Fruit fly (Drosophila melanogaster): Measurements from ENCODE around the gene emb.

The emb gene

DNA sequence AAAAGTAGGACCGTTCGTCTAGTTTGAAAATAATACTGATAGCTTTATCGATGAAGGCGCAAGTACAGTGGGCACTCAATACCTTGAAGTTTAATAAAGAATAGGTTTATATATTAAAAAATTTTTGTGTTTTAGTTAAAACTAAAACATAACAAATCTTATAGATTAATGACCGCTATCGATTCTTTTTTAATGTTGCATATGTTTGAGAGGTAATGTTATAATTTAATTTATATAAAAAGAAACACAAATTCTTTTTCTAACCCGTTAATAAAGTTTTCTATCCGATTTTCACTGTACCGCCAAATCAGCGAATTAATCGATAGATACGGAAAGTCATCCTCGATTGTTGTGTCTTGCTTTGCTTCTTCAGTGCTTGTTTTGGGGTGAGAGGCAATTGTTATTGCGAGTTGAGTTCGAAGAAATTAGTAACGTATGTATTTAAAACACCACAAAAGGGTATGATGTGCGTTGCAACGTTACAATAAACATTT is 19.2 kb upstream of the emb start, which contains the start of the genes Dad1 and CG13384 (continued):
- TF ChIP-seq CG13894 (tag; optimal IDR thresholded peaks at IDR 0.05) (peak; percentile 96), Hsf (GFP tag; optimal IDR thresholded peaks at IDR 0.05) (peak; percentile 90), Fer1 (GFP tag; optimal IDR thresholded peaks at IDR 0.05) (peak; percentile 95), CG10462 (GFP tag; optimal IDR thresholded peaks at IDR 0.05) (peak; percentile 81), CG32772 (GFP tag; IDR thresholded peaks at IDR 0.05) (peak; percentile 93), CoRest (tag; optimal IDR thresholded peaks at IDR 0.05) (peak; percentile 98), Sin3A (optimal IDR thresholded peaks at IDR 0.05) (no peak), CG10431 (GFP tag; optimal IDR thresholded peaks at IDR 0.05) (peak; percentile 85), CG6791 (GFP tag; IDR thresholded peaks at IDR 0.05; ENCODE audit: partially characterized antibody) (no peak; the same call in 2 of the 3 replicates), CG7745 (tag; optimal IDR thresholded peaks at IDR 0.05) (no peak), CG5953 (GFP tag; IDR thresholded peaks at IDR 0.05) (peak; percentile 58; the same call in 1 of the 2 replicates), Rfx (GFP tag; IDR thresholded peaks at IDR 0.05) (peak; percentile 95), Ravus (GFP tag; IDR thresholded peaks at IDR 0.05) (peak; percentile 46), aop (GFP tag; IDR thresholded peaks at IDR 0.05) (no peak), Stat92E (GFP tag; optimal IDR thresholded peaks at IDR 0.05) (peak in 1 of 3 experiments; percentile 81), gfzf (GFP tag; optimal IDR thresholded peaks at IDR 0.05) (peak; percentile 65), BEAF-32 (GFP tag; optimal IDR thresholded peaks at IDR 0.05) (peak; percentile 68), Hmr (GFP tag; optimal IDR thresholded peaks at IDR 0.05) (peak; percentile 94), Aef1 (GFP tag; IDR thresholded peaks at IDR 0.05) (peak; percentile 74), NC2α (GFP tag; optimal IDR thresholded peaks at IDR 0.05) (peak; percentile 5), CG18262 (tag; optimal IDR thresholded peaks at IDR 0.05) (peak; percentile 94), CG2199 (GFP tag; IDR thresholded peaks at IDR 0.05) (0 out of 3 replicates have a peak, but pooled peaks have one; percentile 62), zen2 (GFP tag; IDR thresholded peaks at IDR 0.05; ENCODE audit: partially characterized antibody) (no peak), klu (GFP tag; IDR thresholded peaks at IDR 0.05) (peak; percentile 89), CG14667 (GFP tag; IDR thresholded peaks at IDR 0.05) (peak; percentile 90), gcm (GFP tag; optimal IDR thresholded peaks at IDR 0.05) (peak; percentile 93), CG4730 (GFP tag; IDR thresholded peaks at IDR 0.05) (peak; percentile 91), gem (tag; optimal IDR thresholded peaks at IDR 0.05) (peak; percentile 97), hkb (optimal IDR thresholded peaks at IDR 0.05) (no peak), hkb (GFP tag; IDR thresholded peaks at IDR 0.05) (peak; percentile 85), CG15601 (tag; optimal IDR thresholded peaks at IDR 0.05) (peak; percentile 91), CG13123 (GFP tag; optimal IDR thresholded peaks at IDR 0.05) (peak; percentile 77), Optix (GFP tag; IDR thresholded peaks at IDR 0.05) (no peak), Side (GFP tag; optimal IDR thresholded peaks at IDR 0.05) (no peak), Hr39 (optimal IDR thresholded peaks at IDR 0.05) (no peak), bab2 (GFP tag; optimal IDR thresholded peaks at IDR 0.05) (peak; percentile 63), CG11504 (tag; optimal IDR thresholded peaks at IDR 0.05) (peak; percentile 89), da (GFP tag; optimal IDR thresholded peaks at IDR 0.05) (no peak), Nf-YB (GFP tag; optimal IDR thresholded peaks at IDR 0.05) (peak; percentile 81), Hey (tag; optimal IDR thresholded peaks at IDR 0.05) (no peak), trem (tag; optimal IDR thresholded peaks at IDR 0.05) (peak; percentile 93), exex (tag; optimal IDR thresholded peaks at IDR 0.05) (peak; percentile 90), mld (GFP tag; IDR thresholded peaks at IDR 0.05; ENCODE audit: partially characterized antibody) (no peak), CG15514 (GFP tag; optimal IDR thresholded peaks at IDR 0.05) (peak; percentile 89), D19B (GFP tag; optimal IDR thresholded peaks at IDR 0.05) (peak; percentile 82), Hr51 (GFP tag; optimal IDR thresholded peaks at IDR 0.05) (peak; percentile 75 to 94), CG8478 (optimal IDR thresholded peaks at IDR 0.05) (no peak), CG6683 (GFP tag; optimal IDR thresholded peaks at IDR 0.05) (peak; percentile 86), stc (GFP tag; IDR thresholded peaks at IDR 0.05) (peak; percentile 89), CG17328 (GFP tag; IDR thresholded peaks at IDR 0.05) (peak; percentile 87), chinmo (GFP tag; IDR thresholded peaks at IDR 0.05; ENCODE audit: partially characterized antibody) (no peak)
